Fruit fly (Drosophila melanogaster) whole organism, embryonic: ENCODE results near the gene CG31675.
A peak's percentile ranks its signal among the peaks of the same experiment; 100 is the strongest.

ENCODE experiments used
- B-H2 ChIP-seq: fragments of 200-800 bp; sonication (Bioruptor generic); optimal IDR thresholded peaks from 2 replicates; lab custom pipeline; 2018; ENCODE audit warnings: missing biosample characterization, mild to moderate bottlenecking, missing genetic modification characterization
- Blimp-1 ChIP-seq: fragments of 200-800 bp; sonication (Bioruptor generic); optimal IDR thresholded peaks from 3 replicates; lab custom pipeline; 2018; ENCODE audit warnings: missing biosample characterization, missing genetic modification characterization, mild to moderate bottlenecking, moderate library complexity, missing genetic modification reagents
- CG10321 ChIP-seq: fragments of 200-800 bp; sonication (Bioruptor generic); IDR thresholded peaks from 2 replicates; pipeline ENCODE4 v1.3.6; 2022; ENCODE audit warnings: missing biosample characterization, missing genetic modification characterization
- CG12219 ChIP-seq: fragments of 200-800 bp; sonication (Bioruptor generic); optimal IDR thresholded peaks from 3 replicates; lab custom pipeline; 2018; ENCODE audit warnings: missing biosample characterization, mild to moderate bottlenecking, missing genetic modification characterization
- CG12942 ChIP-seq: fragments of 200-800 bp; sonication (Bioruptor generic); optimal IDR thresholded peaks from 3 replicates; lab custom pipeline; 2016; ENCODE audit warnings: missing biosample characterization, missing genetic modification characterization
- CG14014 ChIP-seq: fragments of 200-800 bp; sonication (Bioruptor generic); IDR thresholded peaks from 2 replicates; pipeline ENCODE4 v1.3.6; 2022; ENCODE audit warnings: missing biosample characterization, missing genetic modification characterization
- CG15073 ChIP-seq: fragments of 200-800 bp; sonication (Bioruptor generic); optimal IDR thresholded peaks from 2 replicates; lab custom pipeline; 2016; ENCODE audit warnings: missing biosample characterization, missing genetic modification characterization
- CG15479 ChIP-seq: fragments of 200-800 bp; sonication (Bioruptor generic); optimal IDR thresholded peaks from 3 replicates; lab custom pipeline; 2019; ENCODE audit warnings: missing biosample characterization, mild to moderate bottlenecking, missing genetic modification characterization, moderate library complexity
- CG17186 ChIP-seq: fragments of 200-800 bp; sonication (Bioruptor generic); optimal IDR thresholded peaks from 3 replicates; lab custom pipeline; 2017; ENCODE audit warnings: missing biosample characterization, missing genetic modification reagents, missing genetic modification characterization
- CG1792 ChIP-seq: fragments of 200-800 bp; sonication (Bioruptor generic); optimal IDR thresholded peaks from 2 replicates; lab custom pipeline; 2016; ENCODE audit warnings: missing biosample characterization, missing genetic modification characterization
- CG30403 ChIP-seq: fragments of 200-800 bp; sonication (Bioruptor generic); optimal IDR thresholded peaks from 3 replicates; lab custom pipeline; 2016; ENCODE audit warnings: missing biosample characterization, missing genetic modification characterization
- CG31441 ChIP-seq: fragments of 200-800 bp; sonication (Bioruptor generic); IDR thresholded peaks from 2 replicates; pipeline ENCODE4 v1.3.6; 2022; ENCODE audit warnings: missing biosample characterization, missing genetic modification characterization
- CG4404 ChIP-seq: fragments of 200-800 bp; sonication (Bioruptor generic); IDR thresholded peaks from 2 replicates; pipeline ENCODE4 v1.3.6; 2022; ENCODE audit warnings: missing biosample characterization, missing genetic modification characterization
- CG5953 ChIP-seq: fragments of 200-800 bp; sonication (Bioruptor generic); IDR thresholded peaks from 2 replicates; pipeline ENCODE4 v1.3.6; 2022; ENCODE audit warnings: missing biosample characterization, missing genetic modification characterization
- Dip2 ChIP-seq: fragments of 200-800 bp; sonication (Bioruptor generic); IDR thresholded peaks from 2 replicates; pipeline ENCODE4 v1.3.6; 2022; ENCODE audit warnings: missing biosample characterization, missing genetic modification characterization
- Drgx ChIP-seq: fragments of 200-800 bp; sonication (Bioruptor generic); IDR thresholded peaks from 2 replicates; pipeline ENCODE4 v1.3.6; 2022; ENCODE audit warnings: missing biosample characterization, missing genetic modification characterization
- E2f2 ChIP-seq: fragments of 200-800 bp; sonication (Bioruptor generic); IDR thresholded peaks from 2 replicates; pipeline ENCODE4 v1.3.6; 2022; ENCODE audit warnings: missing biosample characterization, missing genetic modification characterization
- Elba2 ChIP-seq: fragments of 200-800 bp; sonication (Bioruptor generic); optimal IDR thresholded peaks from 3 replicates; lab custom pipeline; 2016; ENCODE audit warnings: missing biosample characterization, missing genetic modification characterization
- Fer2 ChIP-seq: fragments of 200-800 bp; sonication (Bioruptor generic); optimal IDR thresholded peaks from 2 replicates; lab custom pipeline; 2018; ENCODE audit warnings: missing biosample characterization, mild to moderate bottlenecking, missing genetic modification characterization, moderate library complexity
- HmgD ChIP-seq: fragments of 200-800 bp; sonication (Bioruptor generic); optimal IDR thresholded peaks from 3 replicates; lab custom pipeline; 2016; ENCODE audit warnings: missing biosample characterization, missing genetic modification characterization
- Kr ChIP-seq: fragments of 200-800 bp; sonication (Bioruptor generic); optimal IDR thresholded peaks from 2 replicates; lab custom pipeline; 2017; ENCODE audit warnings: missing biosample characterization, mild to moderate bottlenecking, missing genetic modification characterization
- Med ChIP-seq: fragments of 200-800 bp; sonication (Bioruptor generic); peaks from one replicate; lab custom pipeline; 2016; ENCODE audit warnings: missing biosample characterization, missing genetic modification characterization, mild to moderate bottlenecking, inconsistent platforms, moderate library complexity
- Meics ChIP-seq: fragments of 200-800 bp; sonication (Bioruptor generic); optimal IDR thresholded peaks from 2 replicates; lab custom pipeline; 2017; ENCODE audit warnings: missing biosample characterization, mild to moderate bottlenecking, missing genetic modification characterization
- NC2α ChIP-seq: fragments of 200-800 bp; sonication (Bioruptor generic); optimal IDR thresholded peaks from 2 replicates; lab custom pipeline; 2016; ENCODE audit warnings: missing biosample characterization, missing genetic modification characterization
- Nf-YA ChIP-seq: fragments of 200-800 bp; sonication (Bioruptor generic); IDR thresholded peaks from 2 replicates; pipeline ENCODE4 v1.3.6; 2022; ENCODE audit warnings: missing biosample characterization, missing genetic modification characterization
- Oaz ChIP-seq: fragments of 200-800 bp; sonication (Bioruptor generic); IDR thresholded peaks from 2 replicates; pipeline ENCODE4 v1.3.6; 2022; ENCODE audit warnings: missing biosample characterization, missing genetic modification characterization
- PHDP ChIP-seq: fragments of 200-800 bp; sonication (Bioruptor generic); optimal IDR thresholded peaks from 3 replicates; lab custom pipeline; 2018; ENCODE audit warnings: missing biosample characterization, mild to moderate bottlenecking, missing genetic modification characterization, moderate library complexity
- Ptx1 ChIP-seq: fragments of 200-800 bp; sonication (Bioruptor generic); IDR thresholded peaks from 2 replicates; pipeline ENCODE4 v1.3.6; 2022; ENCODE audit warnings: missing biosample characterization, missing genetic modification characterization
- Rfx ChIP-seq: fragments of 200-800 bp; sonication (Bioruptor generic); IDR thresholded peaks from 2 replicates; pipeline ENCODE4 v1.3.6; 2022; ENCODE audit warnings: missing biosample characterization, missing genetic modification characterization
- Trl ChIP-seq, 3 experiments: fragments of >200 bp in 2 of 3; fragments of 200-800 bp in 1 of 3; sonication (Bioruptor generic) in 1 of 3; optimal IDR thresholded peaks; 2 replicates in 1 of 3; 3 replicates in 2 of 3; lab custom pipeline; 2016 to 2017; ENCODE audit warnings: missing biosample characterization in 1 of 3, missing genetic modification characterization in 1 of 3
- ab ChIP-seq: fragments of 200-800 bp; sonication (Bioruptor generic); optimal IDR thresholded peaks from 2 replicates; lab custom pipeline; 2016; ENCODE audit warnings: missing biosample characterization, missing genetic modification characterization
- bab2 ChIP-seq: fragments of 200-800 bp; sonication (Bioruptor generic); optimal IDR thresholded peaks from 2 replicates; lab custom pipeline; 2016; ENCODE audit warnings: missing biosample characterization, missing genetic modification characterization
- ci ChIP-seq: fragments of 200-800 bp; sonication (Bioruptor generic); IDR thresholded peaks from 3 replicates; pipeline ENCODE4 v1.3.6; 2022; ENCODE audit warnings: missing biosample characterization, missing genetic modification characterization
- croc ChIP-seq: fragments of 200-800 bp; sonication (Bioruptor generic); conservative IDR thresholded peaks from 3 replicates; pipeline ENCODE4 v1.3.6; 2022; ENCODE audit warnings: missing biosample characterization, missing genetic modification characterization
- gce ChIP-seq: fragments of 200-800 bp; sonication (Bioruptor generic); IDR thresholded peaks from 3 replicates; pipeline ENCODE4 v1.3.6; 2022; ENCODE audit warnings: missing biosample characterization, missing genetic modification characterization
- her ChIP-seq: fragments of 200-800 bp; sonication (Bioruptor generic); optimal IDR thresholded peaks from 2 replicates; lab custom pipeline; 2016; ENCODE audit warnings: missing biosample characterization, missing genetic modification characterization
- lilli ChIP-seq: fragments of 200-800 bp; sonication (Bioruptor generic); optimal IDR thresholded peaks from 3 replicates; lab custom pipeline; 2016; ENCODE audit warnings: missing biosample characterization, missing genetic modification characterization
- maf-S ChIP-seq: fragments of 200-800 bp; sonication (Bioruptor generic); optimal IDR thresholded peaks from 2 replicates; lab custom pipeline; 2016; ENCODE audit warnings: missing biosample characterization, missing genetic modification characterization
- nerfin-2 ChIP-seq: fragments of 200-800 bp; sonication (Bioruptor generic); IDR thresholded peaks from 2 replicates; pipeline ENCODE4 v1.3.6; 2022; ENCODE audit warnings: missing biosample characterization, missing genetic modification characterization; ENCODE audit not compliant: partially characterized antibody
- oc ChIP-seq: fragments of 200-800 bp; sonication (Bioruptor generic); optimal IDR thresholded peaks from 2 replicates; lab custom pipeline; 2018; ENCODE audit warnings: missing biosample characterization, mild to moderate bottlenecking, missing genetic modification characterization, moderate library complexity
- onecut ChIP-seq: fragments of 200-800 bp; sonication (Bioruptor generic); IDR thresholded peaks from 2 replicates; pipeline ENCODE4 v1.3.6; 2022; ENCODE audit warnings: missing biosample characterization, missing genetic modification characterization
- pita ChIP-seq: fragments of 200-800 bp; sonication (Bioruptor generic); optimal IDR thresholded peaks from 2 replicates; lab custom pipeline; 2017; ENCODE audit warnings: missing biosample characterization, mild to moderate bottlenecking, missing genetic modification characterization
- repo ChIP-seq: fragments of 200-800 bp; sonication (Bioruptor generic); optimal IDR thresholded peaks from 2 replicates; lab custom pipeline; 2016; ENCODE audit warnings: missing biosample characterization, missing genetic modification characterization
- sc ChIP-seq, 3 experiments: fragments of >200 bp in 2 of 3; fragments of 200-800 bp in 1 of 3; sonication (Bioruptor generic) in 1 of 3; optimal IDR thresholded peaks; 2 replicates in 2 of 3; 3 replicates in 1 of 3; lab custom pipeline; 2017; ENCODE audit warnings: mild to moderate bottlenecking in 1 of 3, missing biosample characterization in 1 of 3, missing genetic modification characterization in 1 of 3, missing genetic modification reagents in 1 of 3
- sima ChIP-seq: fragments of 200-800 bp; sonication (Bioruptor generic); optimal IDR thresholded peaks from 2 replicates; lab custom pipeline; 2016; ENCODE audit warnings: missing biosample characterization, missing genetic modification characterization
- so ChIP-seq: fragments of 200-800 bp; sonication (Bioruptor generic); IDR thresholded peaks from 3 replicates; pipeline ENCODE4 v1.3.6; 2022; ENCODE audit warnings: missing biosample characterization, missing genetic modification characterization
- tna ChIP-seq: fragments of 200-800 bp; sonication (Bioruptor generic); IDR thresholded peaks from 2 replicates; pipeline ENCODE4 v1.3.6; 2022; ENCODE audit warnings: missing biosample characterization, missing genetic modification characterization; ENCODE audit not compliant: partially characterized antibody

The CG31675 gene

DNA sequence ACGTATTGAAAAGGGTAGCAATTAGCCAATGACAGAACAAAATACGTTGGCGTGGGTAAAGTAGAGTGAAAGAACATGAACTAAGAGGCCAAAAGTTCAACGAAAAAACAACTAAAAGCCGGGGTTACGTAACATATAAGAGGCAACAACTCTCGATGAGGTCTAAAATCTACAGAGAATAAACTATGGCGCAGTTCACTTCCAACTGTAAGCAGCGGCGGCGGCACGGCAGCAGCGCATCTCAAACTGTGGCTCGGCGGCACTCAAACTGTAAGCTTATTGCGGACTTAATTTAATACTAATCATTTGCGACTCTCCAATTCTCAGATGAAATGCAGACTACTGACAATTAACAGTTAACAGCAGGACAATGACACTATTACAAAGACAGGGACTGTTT lies 7.0 kb downstream of the CG31675 start (continued):
- TF ChIP-seq PHDP (tag; lab: Kevin White, UChicago) (no peak), so (GFP tag; lab: Robert Waterston, UW) (no peak), pita (GFP tag; lab: Kevin White, UChicago) (no peak), HmgD (no peak), Elba2 (no peak), nerfin-2 (GFP tag; lab: Robert Waterston, UW) (peak; percentile 59), Fer2 (no peak), CG12942 (GFP tag; lab: Kevin White, UChicago) (no peak), lilli (GFP tag; lab: Kevin White, UChicago) (no peak), CG31441 (GFP tag; lab: Robert Waterston, UW) (no peak), B-H2 (GFP tag; lab: Kevin White, UChicago) (no peak), maf-S (GFP tag; lab: Kevin White, UChicago) (no peak), E2f2 (GFP tag; lab: Robert Waterston, UW) (no peak), Oaz (GFP tag; lab: Robert Waterston, UW) (no peak), Ptx1 (no peak), CG4404 (GFP tag; lab: Robert Waterston, UW) (no peak), her (GFP tag; lab: Kevin White, UChicago) (no peak), ci (GFP tag; lab: Robert Waterston, UW) (no peak), Kr (GFP tag; lab: Kevin White, UChicago) (no peak), CG15479 (GFP tag; lab: Kevin White, UChicago) (no peak), bab2 (GFP tag; lab: Kevin White, UChicago) (no peak), Trl (optimal IDR thresholded peaks at IDR 0.05; lab: Kevin White, UChicago) (no peak), Trl (GFP tag; optimal IDR thresholded peaks at IDR 0.05; lab: Kevin White, UChicago) (no peak), croc (no peak), CG17186 (GFP tag; lab: Kevin White, UChicago) (no peak), Med (GFP tag; lab: Kevin White, UChicago) (peak; percentile 6), Rfx (GFP tag; lab: Robert Waterston, UW) (no peak), gce (GFP tag; lab: Robert Waterston, UW) (no peak), CG14014 (GFP tag; lab: Robert Waterston, UW) (0 out of 2 replicates have a peak, but pooled peaks have one; percentile 11), CG10321 (no peak), CG15073 (GFP tag; lab: Kevin White, UChicago) (no peak), ab (GFP tag; lab: Kevin White, UChicago) (no peak), Drgx (GFP tag; lab: Robert Waterston, UW) (no peak), oc (tag; lab: Kevin White, UChicago) (no peak), CG1792 (GFP tag; lab: Kevin White, UChicago) (no peak), tna (peak; percentile 54; the same call in 1 of the 2 replicates), Blimp-1 (no peak), NC2α (no peak), Meics (no peak), Dip2 (GFP tag; lab: Robert Waterston, UW) (no peak), sc (optimal IDR thresholded peaks at IDR 0.05; lab: Kevin White, UChicago) (no peak), sc (GFP tag; optimal IDR thresholded peaks at IDR 0.05; lab: Kevin White, UChicago) (no peak), repo (GFP tag; lab: Kevin White, UChicago) (no peak), onecut (GFP tag; lab: Robert Waterston, UW) (no peak), Nf-YA (GFP tag; lab: Robert Waterston, UW) (no peak), CG5953 (GFP tag; lab: Robert Waterston, UW) (no peak), CG12219 (no peak), CG30403 (GFP tag; lab: Kevin White, UChicago) (no peak), sima (no peak)
